Worm (Caenorhabditis elegans): ENCODE data around the gene Y38H8A.1.

Y38H8A.1 gene

DNA sequence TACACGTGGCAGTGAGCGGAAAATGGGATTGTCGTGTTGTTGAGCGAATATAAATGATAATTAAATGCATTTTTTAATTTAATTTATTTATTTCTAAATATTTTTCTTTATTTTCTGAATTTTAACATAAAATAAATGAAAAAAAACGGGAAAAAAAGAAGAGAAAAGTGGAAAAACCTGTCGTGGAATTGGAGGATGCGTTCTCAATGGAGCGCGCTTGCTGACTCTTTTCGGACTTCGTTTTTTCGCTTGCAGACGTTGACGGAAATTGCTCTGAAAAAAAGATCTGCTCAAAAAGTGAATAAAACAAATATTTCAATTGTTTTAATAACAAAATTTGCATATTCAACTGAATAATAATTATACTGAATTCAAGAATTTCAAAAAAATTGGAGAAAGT, 29.1 kb upstream of the Y38H8A.1 start:
- TF ChIP-seq tbp1 (GFP tag; optimal IDR thresholded peaks at IDR 0.05) (no peak), cebp-1 (GFP tag; IDR thresholded peaks at IDR 0.05) (no peak), cebp-1 (tag; optimal IDR thresholded peaks at IDR 0.05) (no peak), efl-1 (GFP tag; optimal IDR thresholded peaks at IDR 0.05) (no peak), aptf-3 (GFP tag; IDR thresholded peaks at IDR 0.05) (no peak), ztf-6 (GFP tag; IDR thresholded peaks at IDR 0.05) (no peak), madf-3 (GFP tag; IDR thresholded peaks at IDR 0.05) (no peak), let-607 (tag; optimal IDR thresholded peaks at IDR 0.05) (peak; percentile 75 to 93), zfh-2 (GFP tag; conservative IDR thresholded peaks at IDR 0.05) (no peak), sptf-2 (GFP tag; optimal IDR thresholded peaks at IDR 0.05) (no peak), lag-1 (GFP tag; IDR thresholded peaks at IDR 0.05) (no peak), pbrm-1 (GFP tag; IDR thresholded peaks at IDR 0.05) (no peak), ztf-18 (tag; optimal IDR thresholded peaks at IDR 0.05) (peak; percentile 18), chd-7 (tag; optimal IDR thresholded peaks at IDR 0.05) (no peak), atf-7 (tag; optimal IDR thresholded peaks at IDR 0.05) (no peak), attf-6 (GFP tag; IDR thresholded peaks at IDR 0.05) (no peak), mcd-1 (GFP tag; IDR thresholded peaks at IDR 0.05) (peak; percentile 88), snpc-4 (GFP tag; optimal IDR thresholded peaks at IDR 0.05) (no peak), snpc-4 (tag; optimal IDR thresholded peaks at IDR 0.05) (peak in 1 of 4 experiments; percentile 39), B0019.2 (GFP tag; conservative IDR thresholded peaks at IDR 0.05) (no peak)

DNA sequence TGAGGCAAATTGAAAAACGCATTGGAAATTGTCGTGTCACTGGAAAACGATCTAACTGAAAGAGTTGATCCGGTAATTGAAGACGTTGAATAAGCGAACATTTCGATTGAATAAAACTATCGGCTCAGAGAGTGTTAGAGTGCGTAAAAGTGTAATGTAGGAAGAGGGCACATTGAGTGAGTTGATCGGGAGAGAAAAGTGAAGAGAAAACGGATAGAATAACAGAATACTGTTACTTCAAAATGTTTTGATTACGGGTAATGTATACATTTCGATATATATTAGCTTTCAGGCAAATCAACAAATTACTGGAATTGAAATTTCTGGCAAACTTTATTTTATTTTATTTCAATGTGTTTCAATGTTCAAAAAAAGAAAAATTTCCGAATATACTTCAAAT, 27.9 kb upstream of the Y38H8A.1 start, which contains the start of gene uso-1:
TSS of gene uso-1 (minus strand) at position 101 of the 400 bp plus-strand sequence.
- TF ChIP-seq egrh-3 (GFP tag; IDR thresholded peaks at IDR 0.05) (no peak), lsy-27 (tag; optimal IDR thresholded peaks at IDR 0.05; ENCODE audit: borderline replicate concordance, insufficient read depth) (no peak), attf-5 (GFP tag; optimal IDR thresholded peaks at IDR 0.05) (no peak), mcd-1 (GFP tag; IDR thresholded peaks at IDR 0.05) (no peak), F22D6.2 (tag; optimal IDR thresholded peaks at IDR 0.05) (no peak), lsl-1 (GFP tag; optimal IDR thresholded peaks at IDR 0.05) (no peak), F33H1.4 (GFP tag; IDR thresholded peaks at IDR 0.05) (no peak), ztf-6 (GFP tag; IDR thresholded peaks at IDR 0.05) (no peak), ceh-79 (tag; optimal IDR thresholded peaks at IDR 0.05) (no peak), dpff-1 (tag; optimal IDR thresholded peaks at IDR 0.05) (no peak), egl-44 (GFP tag; IDR thresholded peaks at IDR 0.05) (no peak), attf-3 (GFP tag; conservative IDR thresholded peaks at IDR 0.05) (no peak), unc-62 (GFP tag; optimal IDR thresholded peaks at IDR 0.05) (no peak), B0019.2 (GFP tag; conservative IDR thresholded peaks at IDR 0.05) (no peak), sptf-2 (GFP tag; optimal IDR thresholded peaks at IDR 0.05) (no peak), F37B4.10 (GFP tag; IDR thresholded peaks at IDR 0.05) (no peak), mel-28 (tag; optimal IDR thresholded peaks at IDR 0.05; ENCODE audit: borderline replicate concordance) (no peak), akir-1 (GFP tag; optimal IDR thresholded peaks at IDR 0.05) (no peak), nfya-2 (GFP tag; IDR thresholded peaks at IDR 0.05) (no peak)

DNA sequence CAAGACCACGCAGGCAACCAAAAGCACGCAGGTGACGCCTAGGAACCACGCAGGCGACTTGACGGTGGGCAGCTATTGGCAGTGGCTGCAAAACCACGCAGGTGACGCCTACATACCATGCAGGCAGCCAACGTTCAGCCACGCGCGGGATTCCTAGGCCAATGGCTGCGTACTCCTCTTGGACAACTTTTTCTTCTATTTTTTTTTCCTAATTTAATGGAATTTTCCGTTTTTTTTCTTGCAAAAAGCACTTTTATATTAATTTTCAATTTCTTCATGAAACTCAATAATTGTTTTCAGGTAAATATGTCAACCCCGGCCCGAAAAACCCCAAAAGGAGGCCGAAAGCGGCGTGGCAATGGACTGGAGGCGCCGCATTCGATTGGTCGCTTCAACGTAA, 27.4 kb upstream of the Y38H8A.1 start, which contains the start of gene Y38H8A.7:
TSS of gene Y38H8A.7 (plus strand) at position 301 of the 400 bp plus-strand sequence.
- TF ChIP-seq egrh-3 (GFP tag; IDR thresholded peaks at IDR 0.05) (peak; percentile 25; the same call in 1 of the 2 replicates), dox-1 (GFP tag; IDR thresholded peaks at IDR 0.05) (peak; percentile 42; the same call in 1 of the 2 replicates)
